Worm (Caenorhabditis elegans): Measurements from ENCODE around the gene zig-10.
A peak's percentile ranks its signal among the peaks of the same experiment; 100 is the strongest.

zig-10 gene

ce11 chrII:6377381-6377948 is 21.0 kb upstream of the zig-10 start:
- no peak for TF ChIP-seq ceh-82 (tag; optimal IDR thresholded peaks at IDR 0.05)
- TF ChIP-seq pqm-1 (tag; optimal IDR thresholded peaks at IDR 0.05), result peak; percentile 76
- TF ChIP-seq nfya-1 (tag; optimal IDR thresholded peaks at IDR 0.05; ENCODE audit: insufficient read depth), result peak; percentile 31
- TF ChIP-seq jun-1 (tag; optimal IDR thresholded peaks at IDR 0.05), result peak; percentile 34
- TF ChIP-seq egl-27 (tag; optimal IDR thresholded peaks at IDR 0.05), result no peak
- no peak for TF ChIP-seq zag-1 (tag; optimal IDR thresholded peaks at IDR 0.05)
- TF ChIP-seq nhr-237 (tag; optimal IDR thresholded peaks at IDR 0.05), result no peak
- no peak for TF ChIP-seq R02D3.7 (tag; optimal IDR thresholded peaks at IDR 0.05)
- TF ChIP-seq ztf-11 (tag; optimal IDR thresholded peaks at IDR 0.05), result no peak
- peak; percentile 54 for TF ChIP-seq pha-4 (tag; optimal IDR thresholded peaks at IDR 0.05)
- TF ChIP-seq elt-2 (tag; optimal IDR thresholded peaks at IDR 0.05), result peak; percentile 89
- TF ChIP-seq ama-1 (optimal IDR thresholded peaks at IDR 0.05), result no peak
- TF ChIP-seq nhr-43 (tag; optimal IDR thresholded peaks at IDR 0.05; ENCODE audit: poor library complexity, severe bottlenecking), result no peak

- TF ChIP-seq ceh-28 (tag; optimal IDR thresholded peaks at IDR 0.05) (no peak), ceh-16 (tag; optimal IDR thresholded peaks at IDR 0.05) (no peak), fkh-10 (GFP tag; optimal IDR thresholded peaks at IDR 0.05) (no peak), ZK546.5 (tag; optimal IDR thresholded peaks at IDR 0.05) (no peak), ceh-9 (tag; optimal IDR thresholded peaks at IDR 0.05) (no peak), ceh-82 (tag; optimal IDR thresholded peaks at IDR 0.05) (no peak), ama-1 (optimal IDR thresholded peaks at IDR 0.05) (no peak), pqm-1 (tag; optimal IDR thresholded peaks at IDR 0.05) (no peak), mml-1 (tag; optimal IDR thresholded peaks at IDR 0.05) (no peak), elt-2 (tag; optimal IDR thresholded peaks at IDR 0.05) (no peak), nhr-67 (tag; optimal IDR thresholded peaks at IDR 0.05) (no peak), nhr-25 (tag; optimal IDR thresholded peaks at IDR 0.05) (peak; percentile 2), nfya-1 (tag; optimal IDR thresholded peaks at IDR 0.05; ENCODE audit: insufficient read depth) (no peak), tbx-2 (tag; optimal IDR thresholded peaks at IDR 0.05) (no peak), nhr-237 (tag; optimal IDR thresholded peaks at IDR 0.05) (no peak), ztf-4 (tag; optimal IDR thresholded peaks at IDR 0.05) (no peak), nhr-43 (tag; optimal IDR thresholded peaks at IDR 0.05; ENCODE audit: poor library complexity, severe bottlenecking) (peak; percentile 42), hmg-11 (tag; optimal IDR thresholded peaks at IDR 0.05) (no peak), nhr-11 (tag; optimal IDR thresholded peaks at IDR 0.05) (no peak), lin-39 (tag; optimal IDR thresholded peaks at IDR 0.05) (no peak), nhr-23 (tag; optimal IDR thresholded peaks at IDR 0.05) (peak; percentile 44)
Measured at ce11 chrII:6379038-6379563, 19.4 kb upstream of the zig-10 start.

- no peak for TF ChIP-seq elt-2 (tag; optimal IDR thresholded peaks at IDR 0.05)
- TF ChIP-seq pqm-1 (tag; optimal IDR thresholded peaks at IDR 0.05), result no peak
- TF ChIP-seq elt-1 (tag; optimal IDR thresholded peaks at IDR 0.05), result no peak
- no peak for TF ChIP-seq eor-1 (tag; optimal IDR thresholded peaks at IDR 0.05)
- no peak for TF ChIP-seq tbx-2 (tag; optimal IDR thresholded peaks at IDR 0.05)
- TF ChIP-seq nhr-76 (tag; optimal IDR thresholded peaks at IDR 0.05), result no peak
- TF ChIP-seq nhr-12 (tag; optimal IDR thresholded peaks at IDR 0.05), result no peak
- TF ChIP-seq ceh-16 (tag; optimal IDR thresholded peaks at IDR 0.05), result no peak
- TF ChIP-seq zag-1 (tag; optimal IDR thresholded peaks at IDR 0.05), result no peak
- no peak for TF ChIP-seq ama-1 (optimal IDR thresholded peaks at IDR 0.05)
- no peak for TF ChIP-seq pha-4 (tag; optimal IDR thresholded peaks at IDR 0.05)
- no peak for TF ChIP-seq sea-2 (GFP tag; optimal IDR thresholded peaks at IDR 0.05)
- TF ChIP-seq ztf-11 (tag; optimal IDR thresholded peaks at IDR 0.05), result no peak
- TF ChIP-seq aly-2 (tag; optimal IDR thresholded peaks at IDR 0.05), result no peak
- TF ChIP-seq nhr-237 (tag; optimal IDR thresholded peaks at IDR 0.05), result no peak
- no peak for TF ChIP-seq fkh-2 (tag; optimal IDR thresholded peaks at IDR 0.05)
- no peak for TF ChIP-seq hmg-11 (tag; optimal IDR thresholded peaks at IDR 0.05)
- no peak for TF ChIP-seq nhr-28 (tag; optimal IDR thresholded peaks at IDR 0.05)
- no peak for TF ChIP-seq nhr-67 (tag; optimal IDR thresholded peaks at IDR 0.05)
Measured at ce11 chrII:6380866-6381265, 17.6 kb upstream of the zig-10 start, which contains the start of gene F58F12.12. TSS of gene F58F12.12 (plus strand) at chrII:6381166.

- TF ChIP-seq nhr-43 (tag; optimal IDR thresholded peaks at IDR 0.05; ENCODE audit: poor library complexity, severe bottlenecking) (peak; percentile 70), snpc-4 (tag; optimal IDR thresholded peaks at IDR 0.05) (peak; percentile 87), nhr-23 (tag; optimal IDR thresholded peaks at IDR 0.05) (peak; percentile 56), lin-39 (tag; optimal IDR thresholded peaks at IDR 0.05) (peak; percentile 11), pha-4 (tag; optimal IDR thresholded peaks at IDR 0.05) (peak; percentile 80), nhr-67 (tag; optimal IDR thresholded peaks at IDR 0.05) (no peak), ZK546.5 (tag; optimal IDR thresholded peaks at IDR 0.05) (no peak), pqm-1 (tag; optimal IDR thresholded peaks at IDR 0.05) (peak; percentile 8), nhr-25 (tag; optimal IDR thresholded peaks at IDR 0.05) (peak; percentile 57), elt-2 (tag; optimal IDR thresholded peaks at IDR 0.05) (peak; percentile 20), lin-15B (tag; optimal IDR thresholded peaks at IDR 0.05) (peak; percentile 94), hmg-11 (tag; optimal IDR thresholded peaks at IDR 0.05) (peak; percentile 56), nhr-237 (tag; optimal IDR thresholded peaks at IDR 0.05) (no peak), ama-1 (optimal IDR thresholded peaks at IDR 0.05) (no peak), R02D3.7 (tag; optimal IDR thresholded peaks at IDR 0.05) (no peak), nfya-1 (tag; optimal IDR thresholded peaks at IDR 0.05; ENCODE audit: insufficient read depth) (peak; percentile 72), egl-5 (tag; optimal IDR thresholded peaks at IDR 0.05) (peak; percentile 46)
Measured at ce11 chrII:6383183-6383695, 15.3 kb upstream of the zig-10 start, which contains the start of gene F58F12.1. TSS of gene F58F12.1 (plus strand) at chrII:6383645.
